Worm (Caenorhabditis elegans): ENCODE data around the gene dot-1.3.

DNA sequence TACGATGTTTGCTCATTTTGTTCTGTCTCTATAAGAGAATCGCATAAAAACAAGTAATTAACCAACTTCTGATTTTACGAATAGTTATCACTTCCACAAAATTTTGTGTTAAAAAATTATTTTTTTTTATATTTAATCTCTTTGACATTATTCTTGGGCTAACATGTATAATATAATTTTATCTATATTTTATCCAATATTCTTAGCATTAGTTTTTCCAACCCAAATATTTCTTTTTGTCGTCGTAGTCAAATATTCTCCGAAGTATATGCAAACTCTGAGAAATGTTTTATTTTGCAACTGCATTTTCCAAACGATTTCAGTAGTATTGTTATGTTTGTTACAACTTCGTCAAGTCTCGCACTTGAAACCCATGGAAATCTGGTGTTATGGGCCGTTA is 30.8 kb upstream of the dot-1.3 start, which contains the start of gene srd-47:
- TF ChIP-seq snpc-4 (tag; optimal IDR thresholded peaks at IDR 0.05) (no peak), hlh-1 (tag; optimal IDR thresholded peaks at IDR 0.05) (no peak)
